Fruit fly (Drosophila melanogaster) whole organism, prepupa: ENCODE measurements around the gene CG15024.

Experiments used
- CG10631 ChIP-seq: fragments of 200-800 bp; sonication (Bioruptor generic); optimal IDR thresholded peaks from 2 replicates; lab custom pipeline; 2016; ENCODE audit warnings: missing biosample characterization, missing genetic modification characterization
- CG3032 ChIP-seq: fragments of 200-800 bp; optimal IDR thresholded peaks from 2 replicates; lab custom pipeline; 2019; ENCODE audit warnings: missing biosample characterization, mild to moderate bottlenecking, missing genetic modification characterization, moderate library complexity
- CG7368 ChIP-seq: fragments of 200-800 bp; sonication (Bioruptor generic); optimal IDR thresholded peaks from 3 replicates; lab custom pipeline; 2016; ENCODE audit warnings: missing biosample characterization, missing genetic modification characterization
- CG9139 ChIP-seq: fragments of 200-800 bp; sonication (Bioruptor generic); optimal IDR thresholded peaks from 3 replicates; lab custom pipeline; 2017; ENCODE audit warnings: missing biosample characterization, mild to moderate bottlenecking, missing genetic modification characterization
- Hr38 ChIP-seq: sonication (Bioruptor generic); optimal IDR thresholded peaks from 2 replicates; lab custom pipeline; 2016; ENCODE audit warnings: missing biosample characterization, missing genetic modification characterization
- Met ChIP-seq: fragments of 200-800 bp; sonication (Bioruptor generic); optimal IDR thresholded peaks from 3 replicates; lab custom pipeline; 2016; ENCODE audit warnings: missing biosample characterization, missing genetic modification characterization
- net ChIP-seq: fragments of 200-800 bp; sonication (Bioruptor generic); optimal IDR thresholded peaks from 3 replicates; lab custom pipeline; 2016; ENCODE audit warnings: missing biosample characterization, missing genetic modification characterization
- ss ChIP-seq, 2 experiments: fragments of 200-800 bp; sonication (Bioruptor generic); optimal IDR thresholded peaks; 2 replicates in 1 of 2; 3 replicates in 1 of 2; lab custom pipeline; 2017 to 2018; ENCODE audit warnings: mild to moderate bottlenecking in 2 of 2, missing biosample characterization in 2 of 2, missing genetic modification characterization in 2 of 2, moderate library complexity in 1 of 2

dm6 chr3L:4430331-4430730, 33.3 kb downstream of the CG15024 start:
- TF ChIP-seq Hr38 (GFP tag; lab: Kevin White, UChicago) (no peak), Met (GFP tag; lab: Kevin White, UChicago) (no peak), CG10631 (GFP tag; lab: Kevin White, UChicago) (no peak), CG7368 (GFP tag; lab: Kevin White, UChicago) (no peak), CG9139 (GFP tag; lab: Kevin White, UChicago) (no peak), net (no peak), ss (GFP tag; optimal IDR thresholded peaks at IDR 0.05; lab: Kevin White, UChicago) (no peak), CG3032 (tag; lab: Kevin White, UChicago) (no peak)
